Worm (Caenorhabditis elegans) whole organism, late embryonic: Measurements from ENCODE around the gene Y105C5B.1.

Experiments
- ahr-1 ChIP-seq: sonication (generic microtip); optimal IDR thresholded peaks from 2 replicates; lab custom pipeline; 2016; ENCODE audit warnings: missing genetic modification characterization, missing compliant biosample characterization
- ama-1 ChIP-seq: fragments of 150-350 bp; optimal IDR thresholded peaks from 2 replicates; lab custom pipeline; 2014
- ceh-19 ChIP-seq: fragments of 200-800 bp; sonication (Bioruptor generic); optimal IDR thresholded peaks from 2 replicates; lab custom pipeline; 2018; ENCODE audit warnings: mild to moderate bottlenecking, missing genetic modification characterization, missing compliant biosample characterization
- ceh-9 ChIP-seq: sonication (generic microtip); optimal IDR thresholded peaks from 2 replicates; lab custom pipeline; 2016; ENCODE audit warnings: mild to moderate bottlenecking, missing genetic modification characterization, inconsistent platforms, missing compliant biosample characterization
- elt-4 ChIP-seq: sonication (generic microtip); optimal IDR thresholded peaks from 2 replicates; lab custom pipeline; 2016; ENCODE audit warnings: missing genetic modification characterization, missing compliant biosample characterization
- madf-2 ChIP-seq: sonication (generic microtip); optimal IDR thresholded peaks from 2 replicates; lab custom pipeline; 2017; ENCODE audit warnings: missing genetic modification characterization, missing compliant biosample characterization
- nfya-1 ChIP-seq: sonication (generic microtip); optimal IDR thresholded peaks from 2 replicates; lab custom pipeline; 2017; ENCODE audit warnings: missing genetic modification characterization, mild to moderate bottlenecking, missing compliant biosample characterization, antibody characterized with exemption, moderate library complexity
- nhr-11 ChIP-seq: fragments of 150-350 bp; optimal IDR thresholded peaks from 2 replicates; lab custom pipeline; 2014; ENCODE audit warnings: missing biosample characterization, missing genetic modification characterization
- sox-2 ChIP-seq: fragments of 200-800 bp; sonication (Bioruptor generic); IDR thresholded peaks from 2 replicates; pipeline ENCODE4 v1.3.6; 2022; ENCODE audit warnings: missing genetic modification reagents, missing genetic modification characterization, missing compliant biosample characterization
- sox-4 ChIP-seq: sonication (generic microtip); optimal IDR thresholded peaks from 2 replicates; lab custom pipeline; 2017; ENCODE audit warnings: mild to moderate bottlenecking, missing genetic modification characterization, inconsistent platforms, missing compliant biosample characterization

DNA sequence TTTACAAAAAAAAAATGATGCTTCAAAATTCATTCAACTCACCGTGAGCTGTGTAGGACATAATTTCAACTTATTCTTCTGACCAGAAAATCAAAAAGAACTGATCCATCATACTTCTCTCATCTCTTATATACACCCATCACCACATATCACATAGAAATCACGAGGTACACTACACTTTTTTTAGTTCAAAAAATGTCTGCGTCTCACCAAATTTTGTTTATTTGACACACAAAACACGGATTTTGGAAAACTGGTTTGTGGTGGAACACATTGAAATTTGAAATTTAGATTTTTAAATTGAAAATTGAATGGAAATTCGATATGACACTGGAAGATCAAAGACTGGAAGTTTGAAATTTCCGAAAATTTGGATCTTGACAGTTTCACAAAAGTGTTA lies 30.7 kb downstream of the Y105C5B.1 start, which contains the start of gene Y105C5B.5:
- no peak for TF ChIP-seq nfya-1 (tag; lab: Kevin White, UChicago)
- no peak for TF ChIP-seq elt-4 (tag; lab: Kevin White, UChicago)
- TF ChIP-seq nhr-11: no peak
- TF ChIP-seq ceh-9 (tag; lab: Kevin White, UChicago): no peak
- TF ChIP-seq madf-2 (tag; lab: Kevin White, UChicago): no peak
- no peak for TF ChIP-seq ahr-1
- TF ChIP-seq ama-1 (lab: Kevin White, UChicago): no peak
- no peak for TF ChIP-seq ceh-19 (GFP tag; lab: Kevin White, UChicago)
- TF ChIP-seq sox-2 (GFP tag; lab: Robert Waterston, UW): no peak
- TF ChIP-seq sox-4 (tag; lab: Kevin White, UChicago): no peak
